Worm (Caenorhabditis elegans): ENCODE data around the gene mak-1.
A peak's percentile ranks its signal among the peaks of the same experiment; 100 is the strongest.

Gene mak-1

DNA sequence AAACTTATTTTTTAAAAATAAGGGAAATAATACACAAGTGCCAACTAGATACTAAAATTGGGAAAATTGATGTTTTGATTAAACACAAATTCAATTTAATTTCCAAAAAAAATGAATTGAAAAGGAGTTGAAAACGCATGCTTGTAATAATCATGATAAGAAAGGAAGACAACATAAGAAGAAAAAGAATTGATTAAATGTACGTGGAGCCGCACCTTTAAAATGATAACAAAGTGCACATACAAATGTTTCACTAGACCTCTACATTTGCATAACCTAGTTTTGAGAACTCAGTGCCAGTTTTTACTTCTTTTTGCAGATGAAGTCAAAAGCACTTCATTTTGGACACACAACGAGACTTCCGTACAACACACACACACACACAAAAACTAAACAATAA lies 17.9 kb downstream of the mak-1 start:
- TF ChIP-seq snpc-1.1 (tag; optimal IDR thresholded peaks at IDR 0.05; ENCODE audit: insufficient read depth) = no peak
- peak; percentile 55 for TF ChIP-seq nhr-80 (tag; optimal IDR thresholded peaks at IDR 0.05)

DNA sequence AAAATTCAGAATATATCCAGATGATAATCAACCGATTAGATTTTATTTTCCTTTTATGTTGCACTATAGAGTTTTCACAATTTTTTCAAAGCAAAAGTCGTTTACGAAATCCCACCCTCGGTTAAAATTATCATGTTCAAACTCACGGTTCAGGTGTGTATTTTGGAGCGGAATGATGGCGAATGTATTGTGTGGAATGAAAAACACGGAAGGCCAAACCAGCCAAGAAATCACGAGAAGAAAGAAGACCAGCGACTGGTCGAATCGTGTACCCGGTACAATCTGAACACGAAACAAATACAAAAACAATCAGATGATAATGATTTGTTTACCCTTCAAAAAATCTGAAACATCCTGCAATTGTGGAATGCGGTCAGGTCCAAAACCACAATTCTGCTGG lies 19.5 kb downstream of the mak-1 start:
- TF ChIP-seq D2030.7 (GFP tag; IDR thresholded peaks at IDR 0.05) (no peak), pbrm-1 (GFP tag; IDR thresholded peaks at IDR 0.05) (no peak), tbp1 (GFP tag; optimal IDR thresholded peaks at IDR 0.05) (no peak), egrh-3 (GFP tag; IDR thresholded peaks at IDR 0.05) (no peak), hrde-1 (tag; optimal IDR thresholded peaks at IDR 0.05; ENCODE audit: borderline replicate concordance) (no peak), Y95B8A.8 (GFP tag; IDR thresholded peaks at IDR 0.05) (no peak), him-1 (tag; optimal IDR thresholded peaks at IDR 0.05) (no peak), nhr-90 (tag; optimal IDR thresholded peaks at IDR 0.05) (no peak), F52B5.7 (tag; optimal IDR thresholded peaks at IDR 0.05) (no peak), B0261.1 (tag; optimal IDR thresholded peaks at IDR 0.05) (no peak), lsl-1 (GFP tag; optimal IDR thresholded peaks at IDR 0.05) (no peak), Y53F4B.3 (GFP tag; IDR thresholded peaks at IDR 0.05) (no peak), F49E8.2 (tag; optimal IDR thresholded peaks at IDR 0.05; ENCODE audit: insufficient read depth) (no peak), cebp-1 (GFP tag; IDR thresholded peaks at IDR 0.05) (no peak), cebp-1 (tag; optimal IDR thresholded peaks at IDR 0.05) (no peak), lin-54 (GFP tag; optimal IDR thresholded peaks at IDR 0.05) (no peak), tlf-1 (GFP tag; optimal IDR thresholded peaks at IDR 0.05) (no peak)

DNA sequence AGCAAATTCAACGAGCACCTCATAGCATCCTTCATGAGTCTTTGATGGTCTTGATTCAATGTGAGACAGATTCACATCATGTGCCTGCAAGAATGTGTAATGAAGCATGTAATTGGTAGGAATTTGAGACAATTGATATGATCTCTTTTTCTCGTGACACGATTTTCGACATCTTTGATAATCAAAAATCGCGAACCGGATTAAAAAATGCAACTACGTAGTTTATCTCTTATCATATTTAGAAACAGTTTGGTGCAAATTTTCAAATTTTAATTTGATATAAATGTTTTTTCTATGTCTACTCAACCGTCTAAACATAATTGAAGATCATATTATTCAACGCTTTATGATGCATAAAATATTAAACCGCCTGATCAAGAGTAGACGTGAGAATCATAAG lies 20.5 kb downstream of the mak-1 start:
- TF ChIP-seq ekl-4 (GFP tag; IDR thresholded peaks at IDR 0.05) (no peak), Y95B8A.8 (GFP tag; IDR thresholded peaks at IDR 0.05) (no peak), snpc-3.4 (tag; optimal IDR thresholded peaks at IDR 0.05) (no peak), unc-62 (GFP tag; optimal IDR thresholded peaks at IDR 0.05) (no peak)

DNA sequence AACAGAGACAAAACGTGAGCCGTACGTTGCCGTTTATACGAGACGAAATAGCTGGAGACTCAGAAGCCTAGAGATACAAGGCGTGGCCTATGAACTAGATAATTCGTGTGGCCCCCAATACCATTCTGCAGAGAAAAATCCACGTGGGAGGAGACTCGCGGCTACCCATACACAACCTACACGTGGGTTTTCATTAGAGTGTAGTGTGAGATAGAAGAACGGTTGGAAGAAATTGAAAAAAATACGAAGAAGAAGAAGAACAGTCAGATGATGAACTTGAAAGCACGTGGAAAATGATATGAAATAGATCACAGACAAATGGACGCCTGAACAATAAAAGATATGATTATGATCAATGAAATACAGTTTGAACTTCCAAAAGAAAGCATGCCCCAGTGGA lies 21.3 kb downstream of the mak-1 start:
- no peak for TF ChIP-seq attf-5 (GFP tag; optimal IDR thresholded peaks at IDR 0.05)
- peak; percentile 11 for TF ChIP-seq die-1 (tag; optimal IDR thresholded peaks at IDR 0.05)
- no peak for TF ChIP-seq mxl-1 (tag; optimal IDR thresholded peaks at IDR 0.05)
- 0 out of 2 replicates have a peak, but pooled peaks have one; percentile 37 for TF ChIP-seq K11D2.4 (GFP tag; IDR thresholded peaks at IDR 0.05)
- TF ChIP-seq lin-26 (GFP tag; IDR thresholded peaks at IDR 0.05) = peak; percentile 70; the same call in 1 of the 2 replicates
- TF ChIP-seq madf-10 (tag; optimal IDR thresholded peaks at IDR 0.05) = no peak
- no peak for TF ChIP-seq hmg-20 (GFP tag; IDR thresholded peaks at IDR 0.05)
- TF ChIP-seq ztf-18 (tag; optimal IDR thresholded peaks at IDR 0.05) = no peak
- TF ChIP-seq C06A6.2 (GFP tag; conservative IDR thresholded peaks at IDR 0.05) = 0 out of 2 replicates have a peak, but pooled peaks have one; percentile 20
- 0 out of 2 replicates have a peak, but pooled peaks have one; percentile 41 for TF ChIP-seq dox-1 (GFP tag; IDR thresholded peaks at IDR 0.05)
- no peak for TF ChIP-seq cebp-1 (GFP tag; IDR thresholded peaks at IDR 0.05)
- TF ChIP-seq cebp-1 (tag; optimal IDR thresholded peaks at IDR 0.05) = peak; percentile 29
- TF ChIP-seq somi-1 (GFP tag; optimal IDR thresholded peaks at IDR 0.05) = peak; percentile 80
- no peak for TF ChIP-seq attf-3 (GFP tag; conservative IDR thresholded peaks at IDR 0.05)
- no peak for TF ChIP-seq ekl-4 (GFP tag; IDR thresholded peaks at IDR 0.05)
